Worm (Caenorhabditis elegans): ENCODE data around the gene ddx-23.

ce11 chrIII:5879291-5879968 is 26.4 kb upstream of the ddx-23 start, which contains the start of gene hpo-10:
- TF ChIP-seq pha-4 (tag; optimal IDR thresholded peaks at IDR 0.05) (no peak), unc-62 (GFP tag; optimal IDR thresholded peaks at IDR 0.05) (no peak), unc-39 (tag; optimal IDR thresholded peaks at IDR 0.05) (no peak), ham-2 (GFP tag; optimal IDR thresholded peaks at IDR 0.05) (no peak), blmp-1 (tag; optimal IDR thresholded peaks at IDR 0.05) (no peak)
